Fruit fly (Drosophila melanogaster) whole organism, prepupa: Measurements from ENCODE around the gene CG9368.

Experiments used
- CG10631 ChIP-seq: fragments of 200-800 bp; sonication (Bioruptor generic); optimal IDR thresholded peaks from 2 replicates; lab custom pipeline; 2016; ENCODE audit warnings: missing biosample characterization, missing genetic modification characterization
- CG11902 ChIP-seq: fragments of 200-800 bp; sonication (Bioruptor generic); optimal IDR thresholded peaks from 3 replicates; lab custom pipeline; 2016; ENCODE audit warnings: missing biosample characterization, missing genetic modification characterization
- Ets96B ChIP-seq: fragments of 200-800 bp; optimal IDR thresholded peaks from 2 replicates; lab custom pipeline; 2019; ENCODE audit warnings: missing biosample characterization, mild to moderate bottlenecking, missing genetic modification characterization, moderate library complexity
- Gug ChIP-seq: fragments of 200-800 bp; sonication (Bioruptor generic); IDR thresholded peaks from 2 replicates; pipeline ENCODE4 v1.3.6; 2022; ENCODE audit warnings: missing biosample characterization, missing genetic modification characterization
- Met ChIP-seq: fragments of 200-800 bp; sonication (Bioruptor generic); optimal IDR thresholded peaks from 3 replicates; lab custom pipeline; 2016; ENCODE audit warnings: missing biosample characterization, missing genetic modification characterization
- OdsH ChIP-seq: fragments of 200-800 bp; sonication (Bioruptor generic); optimal IDR thresholded peaks from 3 replicates; lab custom pipeline; 2016; ENCODE audit warnings: missing biosample characterization, missing genetic modification characterization
- cyc ChIP-seq: fragments of 200-800 bp; sonication (Bioruptor generic); optimal IDR thresholded peaks from 3 replicates; lab custom pipeline; 2016; ENCODE audit warnings: missing biosample characterization, missing genetic modification characterization
- pdm3 ChIP-seq: fragments of 200-800 bp; sonication (Bioruptor generic); optimal IDR thresholded peaks from 3 replicates; lab custom pipeline; 2016; ENCODE audit warnings: missing biosample characterization, missing genetic modification characterization
- salr ChIP-seq, 2 experiments: fragments of 200-800 bp; sonication (Bioruptor generic); optimal IDR thresholded peaks; 3 replicates each; lab custom pipeline; 2016 to 2018; ENCODE audit warnings: missing biosample characterization in 2 of 2, missing genetic modification characterization in 2 of 2, mild to moderate bottlenecking in 1 of 2

- TF ChIP-seq Ets96B (tag; lab: Kevin White, UChicago) (no peak), cyc (GFP tag; lab: Kevin White, UChicago) (no peak), Met (GFP tag; lab: Kevin White, UChicago) (no peak), pdm3 (GFP tag; lab: Kevin White, UChicago) (no peak), salr (GFP tag; optimal IDR thresholded peaks at IDR 0.05; lab: Kevin White, UChicago) (no peak), OdsH (GFP tag; lab: Kevin White, UChicago) (no peak), Gug (no peak), CG11902 (GFP tag; lab: Kevin White, UChicago) (no peak), CG10631 (GFP tag; lab: Kevin White, UChicago) (no peak)
Observed at dm6 chr3L:19646292-19646691, 44.9 kb downstream of the CG9368 start.
